Fruit fly (Drosophila melanogaster): ENCODE measurements around the gene CG17108.

- TF ChIP-seq bab1 (GFP tag; optimal IDR thresholded peaks at IDR 0.05) (no peak), CG33017 (tag; optimal IDR thresholded peaks at IDR 0.05) (no peak), CG7101 (tag; optimal IDR thresholded peaks at IDR 0.05) (no peak), Clk (GFP tag; optimal IDR thresholded peaks at IDR 0.05) (no peak), Hr96 (GFP tag; optimal IDR thresholded peaks at IDR 0.05) (no peak), tj (GFP tag; optimal IDR thresholded peaks at IDR 0.05) (no peak), CG11617 (GFP tag; optimal IDR thresholded peaks at IDR 0.05) (no peak), cic (GFP tag; optimal IDR thresholded peaks at IDR 0.05) (no peak), CG14711 (tag; optimal IDR thresholded peaks at IDR 0.05) (no peak), CG1620 (GFP tag; optimal IDR thresholded peaks at IDR 0.05) (no peak), pad (GFP tag; optimal IDR thresholded peaks at IDR 0.05) (no peak), ovo (GFP tag; optimal IDR thresholded peaks at IDR 0.05) (no peak), cnc (optimal IDR thresholded peaks at IDR 0.05) (no peak), kay (GFP tag; ENCODE audit: borderline replicate concordance) (no peak)
Observed at dm6 chr2L:10671530-10671929, 22.4 kb downstream of the CG17108 start.
